Worm (Caenorhabditis elegans): ENCODE measurements around the gene str-187.
A peak's percentile ranks its signal among the peaks of the same experiment; 100 is the strongest.

Gene str-187

ce11 chrIV:17273602-17274110, 8.3 kb downstream of the str-187 start, which contains the start of gene gln-5:
Gene gln-5 (minus strand): TSS chrIV:17273652.
- TF ChIP-seq ceh-83 (GFP tag; optimal IDR thresholded peaks at IDR 0.05) (no peak), unc-120 (tag; optimal IDR thresholded peaks at IDR 0.05; ENCODE audit: poor library complexity, severe bottlenecking) (no peak), nhr-237 (tag; optimal IDR thresholded peaks at IDR 0.05) (no peak), mep-1 (tag; optimal IDR thresholded peaks at IDR 0.05) (no peak)

- no peak for TF ChIP-seq sem-2 (GFP tag; optimal IDR thresholded peaks at IDR 0.05)
- no peak for TF ChIP-seq hlh-1 (tag; optimal IDR thresholded peaks at IDR 0.05)
- no peak for TF ChIP-seq mls-2 (tag; optimal IDR thresholded peaks at IDR 0.05)
- no peak for TF ChIP-seq unc-39 (tag; optimal IDR thresholded peaks at IDR 0.05)
- TF ChIP-seq nhr-2 (tag; optimal IDR thresholded peaks at IDR 0.05) = no peak
- TF ChIP-seq drap-1 (GFP tag; optimal IDR thresholded peaks at IDR 0.05) = no peak
- no peak for TF ChIP-seq lin-13 (tag; optimal IDR thresholded peaks at IDR 0.05)
- TF ChIP-seq ceh-43 (GFP tag; optimal IDR thresholded peaks at IDR 0.05) = no peak
- no peak for TF ChIP-seq ztf-11 (tag; optimal IDR thresholded peaks at IDR 0.05)
- TF ChIP-seq ces-1 (GFP tag; optimal IDR thresholded peaks at IDR 0.05) = no peak
- TF ChIP-seq zip-8 (tag; optimal IDR thresholded peaks at IDR 0.05) = no peak
- no peak for TF ChIP-seq blmp-1 (tag; optimal IDR thresholded peaks at IDR 0.05)
- TF ChIP-seq ham-2 (GFP tag; optimal IDR thresholded peaks at IDR 0.05) = no peak
- TF ChIP-seq pha-4 (tag; optimal IDR thresholded peaks at IDR 0.05) = no peak
- TF ChIP-seq ceh-83 (GFP tag; optimal IDR thresholded peaks at IDR 0.05) = no peak
- no peak for TF ChIP-seq unc-120 (tag; optimal IDR thresholded peaks at IDR 0.05; ENCODE audit: poor library complexity, severe bottlenecking)
- TF ChIP-seq lin-32 (GFP tag; optimal IDR thresholded peaks at IDR 0.05) = no peak
These were observed 9.9 kb downstream of the str-187 start, which contains the start of gene lhfp-4 for ce11 chrIV:17275281-17275680. Gene lhfp-4 (plus strand): TSS chrIV:17275581.

ce11 chrIV:17276705-17277458, 11.5 kb downstream of the str-187 start, which contains the start of gene clec-196:
Gene clec-196 (plus strand): TSS chrIV:17276956.
- no peak for TF ChIP-seq nhr-237 (tag; optimal IDR thresholded peaks at IDR 0.05)
- TF ChIP-seq elt-1 (tag; optimal IDR thresholded peaks at IDR 0.05; ENCODE audit: borderline replicate concordance, insufficient read depth) = peak; percentile 92
- no peak for TF ChIP-seq lsy-2 (tag; optimal IDR thresholded peaks at IDR 0.05)
- TF ChIP-seq drap-1 (GFP tag; optimal IDR thresholded peaks at IDR 0.05) = no peak
- no peak for TF ChIP-seq unc-39 (tag; optimal IDR thresholded peaks at IDR 0.05)
- TF ChIP-seq nhr-2 (tag; optimal IDR thresholded peaks at IDR 0.05) = peak; percentile 51
- no peak for TF ChIP-seq mab-5 (tag; optimal IDR thresholded peaks at IDR 0.05)
- TF ChIP-seq zip-8 (tag; optimal IDR thresholded peaks at IDR 0.05) = no peak
- TF ChIP-seq mep-1 (tag; optimal IDR thresholded peaks at IDR 0.05) = no peak
- no peak for TF ChIP-seq sptf-1 (tag; optimal IDR thresholded peaks at IDR 0.05)
- peak; percentile 81 for TF ChIP-seq unc-62 (GFP tag; optimal IDR thresholded peaks at IDR 0.05)
- no peak for TF ChIP-seq ces-1 (GFP tag; optimal IDR thresholded peaks at IDR 0.05)
- TF ChIP-seq ceh-39 (tag; optimal IDR thresholded peaks at IDR 0.05) = peak; percentile 3
- TF ChIP-seq lin-13 (tag; optimal IDR thresholded peaks at IDR 0.05) = no peak

- peak; percentile 75 for TF ChIP-seq cnd-1 (tag; optimal IDR thresholded peaks at IDR 0.05)
- no peak for TF ChIP-seq hlh-1 (tag; optimal IDR thresholded peaks at IDR 0.05)
These were observed 12.2 kb downstream of the str-187 start for ce11 chrIV:17277459-17278173.

ce11 chrIV:17278363-17278762, 13.0 kb downstream of the str-187 start:
- TF ChIP-seq tbx-8 (GFP tag; optimal IDR thresholded peaks at IDR 0.05) (peak; percentile 82), nhr-76 (tag; optimal IDR thresholded peaks at IDR 0.05) (no peak), mep-1 (tag; optimal IDR thresholded peaks at IDR 0.05) (peak; percentile 99), ceh-43 (GFP tag; optimal IDR thresholded peaks at IDR 0.05) (peak; percentile 89), nhr-12 (tag; optimal IDR thresholded peaks at IDR 0.05) (no peak), nhr-28 (tag; optimal IDR thresholded peaks at IDR 0.05) (no peak), bed-3 (GFP tag; optimal IDR thresholded peaks at IDR 0.05) (no peak), flh-1 (GFP tag; optimal IDR thresholded peaks at IDR 0.05) (peak; percentile 45), ceh-39 (tag; optimal IDR thresholded peaks at IDR 0.05) (peak; percentile 96), unc-62 (GFP tag; optimal IDR thresholded peaks at IDR 0.05) (peak; percentile 91), ceh-83 (GFP tag; optimal IDR thresholded peaks at IDR 0.05) (peak; percentile 79), pha-4 (tag; optimal IDR thresholded peaks at IDR 0.05) (peak; percentile 94), unc-120 (tag; optimal IDR thresholded peaks at IDR 0.05; ENCODE audit: poor library complexity, severe bottlenecking) (peak; percentile 78), blmp-1 (tag; optimal IDR thresholded peaks at IDR 0.05) (peak; percentile 23), zip-8 (tag; optimal IDR thresholded peaks at IDR 0.05) (no peak), M03D4.4 (tag; optimal IDR thresholded peaks at IDR 0.05) (peak; percentile 90), mab-5 (tag; optimal IDR thresholded peaks at IDR 0.05) (peak; percentile 68), sem-2 (GFP tag; optimal IDR thresholded peaks at IDR 0.05) (peak; percentile 20), lin-13 (tag; optimal IDR thresholded peaks at IDR 0.05) (peak; percentile 99), snpc-4 (tag; optimal IDR thresholded peaks at IDR 0.05) (no peak), cnd-1 (tag; optimal IDR thresholded peaks at IDR 0.05) (peak; percentile 93), sptf-1 (tag; optimal IDR thresholded peaks at IDR 0.05) (peak; percentile 93), elt-1 (tag; optimal IDR thresholded peaks at IDR 0.05; ENCODE audit: borderline replicate concordance, insufficient read depth) (peak; percentile 7), mls-2 (tag; optimal IDR thresholded peaks at IDR 0.05) (peak; percentile 93), lin-32 (GFP tag; optimal IDR thresholded peaks at IDR 0.05) (peak; percentile 10), ces-1 (GFP tag; optimal IDR thresholded peaks at IDR 0.05) (peak; percentile 95), nhr-2 (tag; optimal IDR thresholded peaks at IDR 0.05) (peak; percentile 44), hlh-1 (tag; optimal IDR thresholded peaks at IDR 0.05) (peak; percentile 41), lsy-2 (tag; optimal IDR thresholded peaks at IDR 0.05) (peak; percentile 89), ztf-11 (tag; optimal IDR thresholded peaks at IDR 0.05) (peak; percentile 83), nhr-237 (tag; optimal IDR thresholded peaks at IDR 0.05) (peak; percentile 97)

Data from whole organism, mixed stage, embryonic.